Fruit fly (Drosophila melanogaster) whole organism, embryonic: ENCODE measurements around the gene Bicra.

ENCODE experiments used
- Atf-2 ChIP-seq: fragments of 200-800 bp; sonication (Bioruptor generic); optimal IDR thresholded peaks from 2 replicates; lab custom pipeline; 2016; ENCODE audit warnings: missing biosample characterization, missing genetic modification characterization
- Atf3 ChIP-seq: fragments of 200-800 bp; sonication (Bioruptor generic); optimal IDR thresholded peaks from 3 replicates; lab custom pipeline; 2016; ENCODE audit warnings: missing biosample characterization, missing genetic modification characterization
- BtbVII ChIP-seq: fragments of 200-800 bp; sonication (Bioruptor generic); optimal IDR thresholded peaks from 3 replicates; lab custom pipeline; 2017; ENCODE audit warnings: missing biosample characterization, mild to moderate bottlenecking, missing genetic modification characterization
- CG10431 ChIP-seq: fragments of 200-800 bp; sonication (Bioruptor generic); optimal IDR thresholded peaks from 3 replicates; lab custom pipeline; 2018; ENCODE audit warnings: missing biosample characterization, mild to moderate bottlenecking, missing genetic modification characterization
- CG12744 ChIP-seq: fragments of 200-800 bp; sonication (Bioruptor generic); optimal IDR thresholded peaks from 2 replicates; lab custom pipeline; 2016; ENCODE audit warnings: missing biosample characterization, missing genetic modification characterization
- CG13424 ChIP-seq: fragments of 200-800 bp; sonication (Bioruptor generic); optimal IDR thresholded peaks from 2 replicates; lab custom pipeline; 2019; ENCODE audit warnings: missing biosample characterization, mild to moderate bottlenecking, missing genetic modification characterization, moderate library complexity
- CG14710 ChIP-seq: fragments of 200-800 bp; sonication (Bioruptor generic); optimal IDR thresholded peaks from 3 replicates; lab custom pipeline; 2019; ENCODE audit warnings: missing biosample characterization, mild to moderate bottlenecking, missing genetic modification characterization, moderate library complexity
- CG1647 ChIP-seq: fragments of 200-800 bp; sonication (Bioruptor generic); optimal IDR thresholded peaks from 3 replicates; lab custom pipeline; 2016; ENCODE audit warnings: missing biosample characterization, missing genetic modification characterization
- CG17361 ChIP-seq: fragments of 200-800 bp; sonication (Bioruptor generic); IDR thresholded peaks from 3 replicates; pipeline ENCODE4 v1.3.6; 2022; ENCODE audit warnings: missing biosample characterization, missing genetic modification characterization
- CG18011 ChIP-seq: fragments of 200-800 bp; sonication (Bioruptor generic); optimal IDR thresholded peaks from 2 replicates; lab custom pipeline; 2017; ENCODE audit warnings: missing biosample characterization, missing genetic modification characterization, mild to moderate bottlenecking, moderate library complexity, missing genotype
- CG31365 ChIP-seq: fragments of 200-800 bp; sonication (Bioruptor generic); optimal IDR thresholded peaks from 2 replicates; lab custom pipeline; 2018; ENCODE audit warnings: missing biosample characterization, mild to moderate bottlenecking, missing genetic modification characterization
- CG3407 ChIP-seq: fragments of 200-800 bp; sonication (Bioruptor generic); optimal IDR thresholded peaks from 2 replicates; lab custom pipeline; 2018; ENCODE audit warnings: missing biosample characterization, mild to moderate bottlenecking, missing genetic modification characterization
- CG43689 ChIP-seq: fragments of 200-800 bp; sonication (Bioruptor generic); IDR thresholded peaks from 2 replicates; pipeline ENCODE4 v1.3.6; 2022; ENCODE audit warnings: missing biosample characterization, missing genetic modification characterization
- CG4730 ChIP-seq: fragments of 200-800 bp; sonication (Bioruptor generic); IDR thresholded peaks from 2 replicates; pipeline ENCODE4 v1.3.6; 2022; ENCODE audit warnings: missing biosample characterization, missing genetic modification characterization
- CG6689 ChIP-seq: fragments of 200-800 bp; sonication (Bioruptor generic); IDR thresholded peaks from 2 replicates; pipeline ENCODE4 v1.3.6; 2022; ENCODE audit warnings: missing biosample characterization, missing genetic modification characterization
- CG7786 ChIP-seq: fragments of 200-800 bp; sonication (Bioruptor generic); optimal IDR thresholded peaks from 2 replicates; lab custom pipeline; 2016; ENCODE audit warnings: missing biosample characterization, missing genetic modification characterization
- CG8281 ChIP-seq: fragments of 200-800 bp; sonication (Bioruptor generic); optimal IDR thresholded peaks from 2 replicates; lab custom pipeline; 2018; ENCODE audit warnings: missing biosample characterization, mild to moderate bottlenecking, missing genetic modification characterization, moderate library complexity
- CG9817 ChIP-seq: fragments of 200-800 bp; sonication (Bioruptor generic); optimal IDR thresholded peaks from 2 replicates; lab custom pipeline; 2018; ENCODE audit warnings: missing biosample characterization, mild to moderate bottlenecking, missing genetic modification characterization, moderate library complexity
- Deaf1 ChIP-seq: fragments of 200-800 bp; optimal IDR thresholded peaks from 3 replicates; lab custom pipeline; 2019; ENCODE audit warnings: missing biosample characterization, mild to moderate bottlenecking, missing genetic modification characterization, moderate library complexity
- Dp ChIP-seq: fragments of 200-800 bp; sonication (Bioruptor generic); optimal IDR thresholded peaks from 2 replicates; lab custom pipeline; 2018; ENCODE audit warnings: missing biosample characterization, mild to moderate bottlenecking, missing genetic modification characterization, moderate library complexity
- E2f2 ChIP-seq: fragments of 200-800 bp; sonication (Bioruptor generic); IDR thresholded peaks from 2 replicates; pipeline ENCODE4 v1.3.6; 2022; ENCODE audit warnings: missing biosample characterization, missing genetic modification characterization
- HLH3B ChIP-seq: fragments of 200-800 bp; sonication (Bioruptor generic); IDR thresholded peaks from 2 replicates; pipeline ENCODE4 v1.3.6; 2022; ENCODE audit warnings: missing biosample characterization, missing genetic modification characterization
- MBD-R2 ChIP-seq: fragments of 200-800 bp; sonication (Bioruptor generic); IDR thresholded peaks from 2 replicates; pipeline ENCODE4 v1.3.6; 2022; ENCODE audit warnings: missing biosample characterization, missing genetic modification characterization
- MTF-1 ChIP-seq: fragments of 200-800 bp; sonication (Bioruptor generic); optimal IDR thresholded peaks from 2 replicates; lab custom pipeline; 2018; ENCODE audit warnings: missing biosample characterization, mild to moderate bottlenecking, missing genetic modification characterization, borderline replicate concordance
- Oli ChIP-seq: fragments of 200-800 bp; sonication (Bioruptor generic); optimal IDR thresholded peaks from 2 replicates; lab custom pipeline; 2018; ENCODE audit warnings: missing biosample characterization, mild to moderate bottlenecking, missing genetic modification characterization, moderate library complexity
- Sin3A ChIP-seq: fragments of >200 bp; optimal IDR thresholded peaks from 2 replicates; lab custom pipeline; 2018
- Sox100B ChIP-seq: fragments of 200-800 bp; sonication (Bioruptor generic); optimal IDR thresholded peaks from 3 replicates; lab custom pipeline; 2018; ENCODE audit warnings: missing biosample characterization, mild to moderate bottlenecking, missing genetic modification characterization
- Sry-β ChIP-seq: fragments of 200-800 bp; sonication (Bioruptor generic); optimal IDR thresholded peaks from 2 replicates; lab custom pipeline; 2018; ENCODE audit warnings: missing biosample characterization, mild to moderate bottlenecking, missing genetic modification characterization, moderate library complexity
- abd-A ChIP-seq: fragments of 200-800 bp; sonication (Bioruptor generic); optimal IDR thresholded peaks from 3 replicates; lab custom pipeline; 2019; ENCODE audit warnings: missing biosample characterization, mild to moderate bottlenecking, missing genetic modification characterization, moderate library complexity
- al ChIP-seq: fragments of 200-800 bp; sonication (Bioruptor generic); IDR thresholded peaks from 2 replicates; pipeline ENCODE4 v1.3.6; 2022; ENCODE audit warnings: missing biosample characterization, missing genetic modification characterization
- aop ChIP-seq: fragments of 200-800 bp; sonication (Bioruptor generic); IDR thresholded peaks from 2 replicates; pipeline ENCODE4 v1.3.6; 2022; ENCODE audit warnings: missing biosample characterization, missing genetic modification characterization
- corto ChIP-seq: fragments of 200-800 bp; sonication (Bioruptor generic); optimal IDR thresholded peaks from 2 replicates; lab custom pipeline; 2016; ENCODE audit warnings: missing biosample characterization, mild to moderate bottlenecking, missing genetic modification characterization, moderate library complexity
- crc ChIP-seq: fragments of 200-800 bp; sonication (Bioruptor generic); optimal IDR thresholded peaks from 2 replicates; lab custom pipeline; 2016; ENCODE audit warnings: missing biosample characterization, missing genetic modification characterization
- fd3F ChIP-seq: fragments of 200-800 bp; sonication (Bioruptor generic); optimal IDR thresholded peaks from 2 replicates; lab custom pipeline; 2018; ENCODE audit warnings: missing biosample characterization, mild to moderate bottlenecking, missing genetic modification characterization, moderate library complexity
- fru ChIP-seq: fragments of >200 bp; optimal IDR thresholded peaks from 2 replicates; lab custom pipeline; 2017
- gce ChIP-seq: fragments of 200-800 bp; sonication (Bioruptor generic); IDR thresholded peaks from 3 replicates; pipeline ENCODE4 v1.3.6; 2022; ENCODE audit warnings: missing biosample characterization, missing genetic modification characterization
- ham ChIP-seq: fragments of 200-800 bp; sonication (Bioruptor generic); IDR thresholded peaks from 2 replicates; pipeline ENCODE4 v1.3.6; 2022; ENCODE audit warnings: missing biosample characterization, missing genetic modification characterization
- insv ChIP-seq, 2 experiments: fragments of 200-800 bp; sonication (Bioruptor generic); optimal IDR thresholded peaks; 3 replicates each; lab custom pipeline; 2016 to 2018; ENCODE audit warnings: missing biosample characterization in 2 of 2, missing genetic modification characterization in 2 of 2
- lola ChIP-seq, 3 experiments: fragments of >200 bp in 2 of 3; fragments of 200-800 bp in 1 of 3; sonication (Bioruptor generic) in 1 of 3; optimal IDR thresholded peaks; 2 replicates each; lab custom pipeline; 2017 to 2019; ENCODE audit warnings: missing biosample characterization in 3 of 3, missing genetic modification characterization in 3 of 3, mild to moderate bottlenecking in 1 of 3, moderate library complexity in 1 of 3
- lov ChIP-seq, 2 experiments: fragments of 200-800 bp in 1 of 2; fragments of >200 bp in 1 of 2; sonication (Bioruptor generic) in 1 of 2; IDR thresholded peaks in 1 of 2; optimal IDR thresholded peaks in 1 of 2; 2 replicates in 1 of 2; 3 replicates in 1 of 2; pipeline versions ENCODE4 v1.3.6 to Lab custom; 2017 to 2022; ENCODE audit warnings: missing biosample characterization in 1 of 2, missing genetic modification characterization in 1 of 2
- luna ChIP-seq: fragments of 200-800 bp; sonication (Bioruptor generic); optimal IDR thresholded peaks from 2 replicates; lab custom pipeline; 2016; ENCODE audit warnings: missing biosample characterization, missing genetic modification characterization
- nerfin-2 ChIP-seq: fragments of 200-800 bp; sonication (Bioruptor generic); IDR thresholded peaks from 2 replicates; pipeline ENCODE4 v1.3.6; 2022; ENCODE audit warnings: missing biosample characterization, missing genetic modification characterization; ENCODE audit not compliant: partially characterized antibody
- ro ChIP-seq: fragments of 200-800 bp; sonication (Bioruptor generic); IDR thresholded peaks from 2 replicates; pipeline ENCODE4 v1.3.6; 2022; ENCODE audit warnings: missing biosample characterization, missing genetic modification characterization
- salm ChIP-seq: fragments of 200-800 bp; sonication (Bioruptor generic); optimal IDR thresholded peaks from 2 replicates; lab custom pipeline; 2018; ENCODE audit warnings: missing biosample characterization, mild to moderate bottlenecking, missing genetic modification characterization
- sens ChIP-seq: fragments of 200-800 bp; sonication (Bioruptor generic); peaks from one replicate; lab custom pipeline; 2016; ENCODE audit warnings: missing biosample characterization, missing genetic modification characterization
- sens-2 ChIP-seq: fragments of 200-800 bp; sonication (Bioruptor generic); IDR thresholded peaks from 2 replicates; pipeline ENCODE4 v1.3.6; 2022; ENCODE audit warnings: missing biosample characterization, missing genetic modification characterization
- sima ChIP-seq: fragments of 200-800 bp; sonication (Bioruptor generic); optimal IDR thresholded peaks from 2 replicates; lab custom pipeline; 2016; ENCODE audit warnings: missing biosample characterization, missing genetic modification characterization
- sob ChIP-seq: fragments of 200-800 bp; sonication (Bioruptor generic); IDR thresholded peaks from 2 replicates; pipeline ENCODE4 v1.3.6; 2022; ENCODE audit warnings: missing biosample characterization, missing genetic modification characterization
- tgo ChIP-seq: fragments of 200-800 bp; sonication (Bioruptor generic); IDR thresholded peaks from 3 replicates; pipeline ENCODE4 v1.3.6; 2022; ENCODE audit warnings: missing biosample characterization, missing genetic modification characterization
- tin ChIP-seq: fragments of 200-800 bp; sonication (Bioruptor generic); optimal IDR thresholded peaks from 3 replicates; lab custom pipeline; 2016; ENCODE audit warnings: missing biosample characterization, missing genetic modification characterization
- toy ChIP-seq: fragments of 200-800 bp; sonication (Bioruptor generic); IDR thresholded peaks from 2 replicates; pipeline ENCODE4 v1.3.6; 2022; ENCODE audit warnings: missing biosample characterization, missing genetic modification characterization
- unpg ChIP-seq: fragments of 200-800 bp; sonication (Bioruptor generic); optimal IDR thresholded peaks from 3 replicates; lab custom pipeline; 2018; ENCODE audit warnings: missing biosample characterization, mild to moderate bottlenecking, missing genetic modification characterization, moderate library complexity

Gene Bicra

dm6 chr3R:29087926-29088487 is 25.2 kb downstream of the Bicra start (continued):
- TF ChIP-seq CG7786 (no peak), CG9817 (tag; lab: Kevin White, UChicago) (no peak), CG17361 (GFP tag; lab: Robert Waterston, UW) (no peak), corto (no peak), Sox100B (GFP tag; lab: Kevin White, UChicago) (no peak), CG1647 (GFP tag; lab: Kevin White, UChicago) (no peak), tgo (GFP tag; lab: Robert Waterston, UW) (no peak), Sin3A (lab: Kevin White, UChicago) (no peak), sob (GFP tag; lab: Robert Waterston, UW) (no peak), CG31365 (tag; lab: Kevin White, UChicago) (no peak), CG43689 (GFP tag; lab: Robert Waterston, UW) (no peak), aop (GFP tag; lab: Robert Waterston, UW) (no peak), unpg (no peak), gce (no peak), BtbVII (no peak), CG14710 (tag; lab: Kevin White, UChicago) (peak; percentile 86), CG10431 (no peak), Oli (tag; lab: Kevin White, UChicago) (no peak), sens (GFP tag; lab: Kevin White, UChicago) (peak; percentile 69), crc (GFP tag; lab: Kevin White, UChicago) (no peak), tin (GFP tag; lab: Kevin White, UChicago) (no peak), CG4730 (GFP tag; lab: Robert Waterston, UW) (no peak), HLH3B (GFP tag; lab: Robert Waterston, UW) (no peak), ham (GFP tag; lab: Robert Waterston, UW) (no peak), abd-A (peak; percentile 9), Atf3 (no peak), CG3407 (GFP tag; lab: Kevin White, UChicago) (no peak), al (no peak), insv (GFP tag; optimal IDR thresholded peaks at IDR 0.05; lab: Kevin White, UChicago) (peak in 1 of 2 experiments; percentile 10), nerfin-2 (GFP tag; lab: Robert Waterston, UW) (no peak), sens-2 (no peak), Deaf1 (tag; lab: Kevin White, UChicago) (peak; percentile 28), MBD-R2 (GFP tag; lab: Robert Waterston, UW) (no peak), CG13424 (no peak), ro (GFP tag; lab: Robert Waterston, UW) (no peak), Sry-β (GFP tag; lab: Kevin White, UChicago) (no peak), fd3F (GFP tag; lab: Kevin White, UChicago) (no peak), salm (tag; lab: Kevin White, UChicago) (no peak), Dp (GFP tag; lab: Kevin White, UChicago) (no peak), CG6689 (0 out of 2 replicates have a peak, but pooled peaks have one; percentile 23), CG8281 (tag; lab: Kevin White, UChicago) (no peak), E2f2 (GFP tag; lab: Robert Waterston, UW) (no peak), MTF-1 (GFP tag; lab: Kevin White, UChicago) (peak; percentile 3), sima (GFP tag; lab: Kevin White, UChicago) (no peak), toy (GFP tag; lab: Robert Waterston, UW) (no peak), luna (GFP tag; lab: Kevin White, UChicago) (no peak), fru (lab: Kevin White, UChicago) (no peak), Atf-2 (no peak), CG18011 (GFP tag; lab: Kevin White, UChicago) (no peak), lola (GFP tag; optimal IDR thresholded peaks at IDR 0.05; lab: Kevin White, UChicago) (no peak), lov (optimal IDR thresholded peaks at IDR 0.05; lab: Kevin White, UChicago) (no peak), lov (GFP tag; IDR thresholded peaks at IDR 0.05; lab: Robert Waterston, UW) (no peak), CG12744 (GFP tag; lab: Kevin White, UChicago) (peak; percentile 20)
